Worm (Caenorhabditis elegans): ENCODE measurements around the gene T04F8.7.
A peak's percentile ranks its signal among the peaks of the same experiment; 100 is the strongest.

The T04F8.7 gene

ce11 chrX:11680851-11681250, at the start of gene T04F8.7:
TSS of gene T04F8.7 (minus strand) at chrX:11680980.
- TF ChIP-seq gmeb-2 (tag; optimal IDR thresholded peaks at IDR 0.05) (no peak), ceh-19 (GFP tag; optimal IDR thresholded peaks at IDR 0.05) (no peak), K02D7.2 (tag; optimal IDR thresholded peaks at IDR 0.05) (no peak)

- TF ChIP-seq hlh-30 (tag; optimal IDR thresholded peaks at IDR 0.05; ENCODE audit: insufficient read depth) (peak; percentile 4), nhr-11 (tag; optimal IDR thresholded peaks at IDR 0.05) (no peak), elt-2 (tag; optimal IDR thresholded peaks at IDR 0.05) (peak; percentile 72)
These were observed 47.0 kb upstream of the T04F8.7 start, which contains the start of the genes gst-42 and D1053.2 for ce11 chrX:11727761-11728160. TSS of gene gst-42 (minus strand) at chrX:11727936. TSS of gene D1053.2 (plus strand) at chrX:11728151.

ce11 chrX:11726450-11726849, 45.7 kb upstream of the T04F8.7 start:
- TF ChIP-seq ceh-31 (tag; optimal IDR thresholded peaks at IDR 0.05) (no peak), syd-9 (tag; optimal IDR thresholded peaks at IDR 0.05) (no peak), ceh-19 (GFP tag; optimal IDR thresholded peaks at IDR 0.05) (no peak), elt-4 (tag; optimal IDR thresholded peaks at IDR 0.05) (no peak), gmeb-2 (tag; optimal IDR thresholded peaks at IDR 0.05) (no peak)

- TF ChIP-seq hlh-30 (tag; optimal IDR thresholded peaks at IDR 0.05; ENCODE audit: insufficient read depth) = no peak
- TF ChIP-seq T23F11.4 (GFP tag; optimal IDR thresholded peaks at IDR 0.05) = no peak
- TF ChIP-seq unc-42 (tag; optimal IDR thresholded peaks at IDR 0.05) = no peak
- no peak for TF ChIP-seq npax-4 (tag; optimal IDR thresholded peaks at IDR 0.05)
These were observed 44.9 kb upstream of the T04F8.7 start for ce11 chrX:11725646-11726045.

- TF ChIP-seq ceh-30 (tag; optimal IDR thresholded peaks at IDR 0.05) = no peak
- TF ChIP-seq fax-1 (tag; optimal IDR thresholded peaks at IDR 0.05) = no peak
- no peak for TF ChIP-seq pqm-1 (tag; optimal IDR thresholded peaks at IDR 0.05)
- TF ChIP-seq K02D7.2 (tag; optimal IDR thresholded peaks at IDR 0.05) = no peak
- TF ChIP-seq ceh-31 (tag; optimal IDR thresholded peaks at IDR 0.05) = peak; percentile 24
- TF ChIP-seq C38D4.7 (GFP tag; optimal IDR thresholded peaks at IDR 0.05) = no peak
- TF ChIP-seq hlh-8 (tag; optimal IDR thresholded peaks at IDR 0.05) = no peak
- TF ChIP-seq pat-9 (tag; optimal IDR thresholded peaks at IDR 0.05) = no peak
- peak; percentile 91 for TF ChIP-seq unc-42 (tag; optimal IDR thresholded peaks at IDR 0.05)
These were observed 43.0 kb upstream of the T04F8.7 start, which contains the start of gene D1053.4 for ce11 chrX:11723781-11724201. TSS of gene D1053.4 (minus strand) at chrX:11723800.

- TF ChIP-seq pha-2 (tag; optimal IDR thresholded peaks at IDR 0.05) (no peak), ceh-19 (GFP tag; optimal IDR thresholded peaks at IDR 0.05) (no peak), sox-2 (GFP tag; IDR thresholded peaks at IDR 0.05) (no peak), K02D7.2 (tag; optimal IDR thresholded peaks at IDR 0.05) (no peak), elt-4 (tag; optimal IDR thresholded peaks at IDR 0.05) (no peak), ceh-6 (GFP tag; optimal IDR thresholded peaks at IDR 0.05) (no peak), pha-4 (tag; optimal IDR thresholded peaks at IDR 0.05) (no peak), nhr-232 (tag; optimal IDR thresholded peaks at IDR 0.05) (no peak), hlh-15 (tag; optimal IDR thresholded peaks at IDR 0.05) (no peak), ceh-14 (tag; optimal IDR thresholded peaks at IDR 0.05) (no peak), ets-4 (tag; optimal IDR thresholded peaks at IDR 0.05) (no peak), lim-6 (tag; optimal IDR thresholded peaks at IDR 0.05) (no peak)
These were observed 39.3 kb upstream of the T04F8.7 start for ce11 chrX:11720058-11720457.

ce11 chrX:11718751-11719150, 38.0 kb upstream of the T04F8.7 start:
- TF ChIP-seq ceh-18 (tag; optimal IDR thresholded peaks at IDR 0.05) = peak; percentile 14
- TF ChIP-seq pqm-1 (tag; optimal IDR thresholded peaks at IDR 0.05) = no peak

All from whole organism, late embryonic.